Fruit fly (Drosophila melanogaster) Kc167 (cell line): ENCODE data around the gene CG43085.

ENCODE experiments used
- Myc ChIP-seq: fragments of >200 bp; optimal IDR thresholded peaks from 2 replicates; lab custom pipeline; 2017; ENCODE audit warnings: missing external identifiers
- Sin3A ChIP-seq: fragments of >200 bp; optimal IDR thresholded peaks from 2 replicates; lab custom pipeline; 2018; ENCODE audit warnings: missing external identifiers
- h ChIP-seq: fragments of >200 bp; optimal IDR thresholded peaks from 3 replicates; lab custom pipeline; 2018; ENCODE audit warnings: missing external identifiers
- insv ChIP-seq: fragments of >200 bp; optimal IDR thresholded peaks from 3 replicates; lab custom pipeline; 2018; ENCODE audit warnings: missing external identifiers
- psq ChIP-seq: fragments of >200 bp; optimal IDR thresholded peaks from 2 replicates; lab custom pipeline; 2017; ENCODE audit warnings: missing external identifiers
- ttk ChIP-seq: sonication (Bioruptor generic); optimal IDR thresholded peaks from 2 replicates; lab custom pipeline; 2017; ENCODE audit warnings: missing external identifiers

CG43085 gene

dm6 chr3L:17643985-17644905 is 2.3 kb downstream of the CG43085 start:
- no peak for TF ChIP-seq Sin3A (lab: Kevin White, UChicago)
- TF ChIP-seq psq (lab: Kevin White, UChicago): no peak
- TF ChIP-seq h: no peak
- TF ChIP-seq insv (lab: Kevin White, UChicago): no peak
- no peak for TF ChIP-seq ttk
- no peak for TF ChIP-seq Myc (lab: Kevin White, UChicago)

- no peak for TF ChIP-seq ttk
Measured at dm6 chr3L:17642017-17642416, 4.5 kb downstream of the CG43085 start.

dm6 chr3L:17638649-17639048 is 7.9 kb downstream of the CG43085 start:
- TF ChIP-seq ttk: no peak

dm6 chr3L:17637809-17638208 is 8.7 kb downstream of the CG43085 start:
- TF ChIP-seq h: no peak
- TF ChIP-seq Sin3A (lab: Kevin White, UChicago): no peak
- TF ChIP-seq ttk: no peak
- TF ChIP-seq Myc (lab: Kevin White, UChicago): no peak

dm6 chr3L:17633142-17633541 is 13.4 kb downstream of the CG43085 start, which contains the start of gene CG7497:
Gene CG7497 (plus strand): TSS chr3L:17633449.
- TF ChIP-seq Sin3A (lab: Kevin White, UChicago): no peak
- TF ChIP-seq insv (lab: Kevin White, UChicago): no peak
- TF ChIP-seq h: no peak
- no peak for TF ChIP-seq Myc (lab: Kevin White, UChicago)
- no peak for TF ChIP-seq ttk
- no peak for TF ChIP-seq psq (lab: Kevin White, UChicago)

dm6 chr3L:17631247-17631646 is 15.3 kb downstream of the CG43085 start:
- TF ChIP-seq psq (lab: Kevin White, UChicago): no peak
- no peak for TF ChIP-seq insv (lab: Kevin White, UChicago)
- no peak for TF ChIP-seq ttk
- no peak for TF ChIP-seq Myc (lab: Kevin White, UChicago)
- no peak for TF ChIP-seq h
- TF ChIP-seq Sin3A (lab: Kevin White, UChicago): no peak

- TF ChIP-seq Sin3A (lab: Kevin White, UChicago): no peak
Measured at dm6 chr3L:17625574-17626128, 20.9 kb downstream of the CG43085 start.

- TF ChIP-seq h (no peak), Myc (lab: Kevin White, UChicago) (no peak), Sin3A (lab: Kevin White, UChicago) (no peak), psq (lab: Kevin White, UChicago) (no peak), ttk (no peak), insv (lab: Kevin White, UChicago) (no peak)
Measured at dm6 chr3L:17625014-17625413, 21.5 kb downstream of the CG43085 start.

dm6 chr3L:17624208-17624826 is 22.2 kb downstream of the CG43085 start:
- TF ChIP-seq insv (lab: Kevin White, UChicago) (no peak), Myc (lab: Kevin White, UChicago) (no peak), Sin3A (lab: Kevin White, UChicago) (no peak), ttk (no peak), h (no peak), psq (lab: Kevin White, UChicago) (no peak)

- TF ChIP-seq Myc (lab: Kevin White, UChicago) (no peak), h (no peak), Sin3A (lab: Kevin White, UChicago) (no peak), insv (lab: Kevin White, UChicago) (no peak), ttk (no peak), psq (lab: Kevin White, UChicago) (no peak)
Measured at dm6 chr3L:17622935-17623334, 23.6 kb downstream of the CG43085 start.

dm6 chr3L:17622081-17622850 is 24.3 kb downstream of the CG43085 start:
- TF ChIP-seq h: no peak
- no peak for TF ChIP-seq Sin3A (lab: Kevin White, UChicago)
- TF ChIP-seq ttk: no peak
- TF ChIP-seq insv (lab: Kevin White, UChicago): no peak
- TF ChIP-seq Myc (lab: Kevin White, UChicago): no peak
- TF ChIP-seq psq (lab: Kevin White, UChicago): no peak

- no peak for TF ChIP-seq Sin3A (lab: Kevin White, UChicago)
Measured at dm6 chr3L:17621451-17621946, 25.0 kb downstream of the CG43085 start, which contains the start of the genes Vps60 and anchor. Gene Vps60 (minus strand): TSS chr3L:17621625. Gene anchor (plus strand): TSS chr3L:17621824.
